Worm (Caenorhabditis elegans) whole organism, L4 larva: Measurements from ENCODE around the gene C14C6.13.

Experiments used
- D1046.2 ChIP-seq: fragments of 200-800 bp; sonication (Bioruptor generic); IDR thresholded peaks from 2 replicates; pipeline ENCODE4 v1.3.6; 2022; ENCODE audit warnings: missing genetic modification characterization, missing compliant biosample characterization
- F37D6.2 ChIP-seq: sonication (generic microtip); optimal IDR thresholded peaks from 2 replicates; lab custom pipeline; 2016; ENCODE audit warnings: mild to moderate bottlenecking, missing genetic modification characterization, missing compliant biosample characterization
- F44E2.7 ChIP-seq: fragments of 200-800 bp; sonication (Bioruptor generic); IDR thresholded peaks from 2 replicates; pipeline ENCODE4 v2.1.2; 2022; ENCODE audit warnings: missing genetic modification characterization, missing compliant biosample characterization
- Y48G9A.11 ChIP-seq: fragments of 200-800 bp; sonication (Bioruptor generic); IDR thresholded peaks from 2 replicates; pipeline ENCODE4 v1.3.6; 2022; ENCODE audit warnings: missing genetic modification reagents, missing genetic modification characterization, missing compliant biosample characterization
- ZK546.5 ChIP-seq, 2 experiments: sonication (generic microtip); optimal IDR thresholded peaks; 2 replicates each; lab custom pipeline; 2017; ENCODE audit warnings: missing biosample characterization in 2 of 2, missing genetic modification characterization in 2 of 2
- aha-1 ChIP-seq: fragments of 150-350 bp; peaks from one replicate; lab custom pipeline; 2014; ENCODE audit warnings: missing biosample characterization, missing genetic modification characterization
- ceh-28 ChIP-seq: fragments of 150-350 bp; optimal IDR thresholded peaks from 2 replicates; lab custom pipeline; 2014; ENCODE audit warnings: missing biosample characterization, missing genetic modification reagents, missing genetic modification characterization
- ceh-32 ChIP-seq: sonication (generic microtip); optimal IDR thresholded peaks from 2 replicates; lab custom pipeline; 2016; ENCODE audit warnings: mild to moderate bottlenecking, missing genetic modification characterization, missing compliant biosample characterization; ENCODE audit not compliant: poor library complexity
- ceh-44 ChIP-seq: fragments of 200-800 bp; sonication (Bioruptor generic); IDR thresholded peaks from 2 replicates; pipeline ENCODE4 v1.3.6; 2022; ENCODE audit warnings: missing genetic modification reagents, missing genetic modification characterization, missing compliant biosample characterization
- ctbp-1 ChIP-seq: fragments of 200-800 bp; sonication (Bioruptor generic); IDR thresholded peaks from 2 replicates; pipeline ENCODE4 v1.3.6; 2022; ENCODE audit warnings: missing genetic modification reagents, missing genetic modification characterization, missing compliant biosample characterization
- daf-19 ChIP-seq: fragments of 200-800 bp; sonication (Bioruptor generic); conservative IDR thresholded peaks from 2 replicates; pipeline ENCODE4 v1.3.6; 2022; ENCODE audit warnings: missing genetic modification characterization, missing compliant biosample characterization
- dpl-1 ChIP-seq: fragments of 150-350 bp; optimal IDR thresholded peaks from 2 replicates; lab custom pipeline; 2014; ENCODE audit warnings: missing biosample characterization, missing genetic modification reagents, missing genetic modification characterization
- dve-1 ChIP-seq: sonication (generic microtip); optimal IDR thresholded peaks from 2 replicates; lab custom pipeline; 2017; ENCODE audit warnings: antibody characterized with exemption, mild to moderate bottlenecking, missing genetic modification characterization, missing compliant biosample characterization; ENCODE audit not compliant: insufficient read depth
- fos-1 ChIP-seq: fragments of 150-350 bp; optimal IDR thresholded peaks from 2 replicates; lab custom pipeline; 2014; ENCODE audit warnings: missing biosample characterization, missing genetic modification characterization
- gei-8 ChIP-seq: fragments of 200-800 bp; sonication (Bioruptor generic); optimal IDR thresholded peaks from 2 replicates; lab custom pipeline; 2018; ENCODE audit warnings: mild to moderate bottlenecking, missing genetic modification characterization, missing compliant biosample characterization
- hlh-11 ChIP-seq: fragments of 200-800 bp; sonication (Bioruptor generic); optimal IDR thresholded peaks from 2 replicates; lab custom pipeline; 2018; ENCODE audit warnings: mild to moderate bottlenecking, missing genetic modification characterization, missing compliant biosample characterization
- lim-7 ChIP-seq: fragments of 200-800 bp; sonication (Bioruptor generic); IDR thresholded peaks from 2 replicates; pipeline ENCODE4 v1.3.6; 2022; ENCODE audit warnings: missing genetic modification characterization, missing compliant biosample characterization
- lin-38 ChIP-seq: fragments of 200-800 bp; sonication (Bioruptor generic); IDR thresholded peaks from 2 replicates; pipeline ENCODE4 v1.3.6; 2022; ENCODE audit warnings: missing genetic modification reagents, missing genetic modification characterization, missing compliant biosample characterization
- lin-39 ChIP-seq: fragments of 150-350 bp; optimal IDR thresholded peaks from 2 replicates; lab custom pipeline; 2014; ENCODE audit warnings: missing biosample characterization, missing genetic modification reagents, missing genetic modification characterization
- lsy-2 ChIP-seq, 2 experiments: fragments of 150-350 bp in 1 of 2; sonication (generic microtip) in 1 of 2; optimal IDR thresholded peaks; 2 replicates each; lab custom pipeline; 2014 to 2017; ENCODE audit warnings: missing biosample characterization in 2 of 2, missing genetic modification characterization in 2 of 2
- madf-5 ChIP-seq, 2 experiments: fragments of 200-800 bp; sonication (Bioruptor generic); IDR thresholded peaks; 2 replicates each; pipeline ENCODE4 v1.3.6; 2022; ENCODE audit warnings: missing compliant biosample characterization in 2 of 2, missing genetic modification characterization in 2 of 2
- madf-9 ChIP-seq: fragments of 200-800 bp; sonication (Bioruptor generic); conservative IDR thresholded peaks from 2 replicates; pipeline ENCODE4 v1.3.6; 2022; ENCODE audit warnings: missing genetic modification reagents, missing genetic modification characterization, missing compliant biosample characterization
- mdl-1 ChIP-seq, 2 experiments: fragments of 150-350 bp in 1 of 2; sonication (generic microtip) in 1 of 2; optimal IDR thresholded peaks; 2 replicates each; lab custom pipeline; 2014 to 2017; ENCODE audit warnings: missing biosample characterization in 2 of 2, missing genetic modification characterization in 2 of 2
- mdt-29 ChIP-seq: fragments of 200-800 bp; sonication (Bioruptor generic); IDR thresholded peaks from 2 replicates; pipeline ENCODE4 v1.3.6; 2022; ENCODE audit warnings: missing genetic modification reagents, missing genetic modification characterization, missing compliant biosample characterization
- mep-1 ChIP-seq: fragments of 150-350 bp; sonication (generic microtip); optimal IDR thresholded peaks from 3 replicates; lab custom pipeline; 2014; ENCODE audit warnings: missing biosample characterization, missing genetic modification characterization
- mes-2 ChIP-seq: sonication (generic microtip); optimal IDR thresholded peaks from 2 replicates; lab custom pipeline; 2016; ENCODE audit warnings: missing genotype, mild to moderate bottlenecking, missing genetic modification characterization, missing compliant biosample characterization; ENCODE audit not compliant: poor library complexity, severe bottlenecking
- mxl-2 ChIP-seq: fragments of 200-800 bp; sonication (Bioruptor generic); conservative IDR thresholded peaks from 2 replicates; pipeline ENCODE4 v1.3.6; 2022; ENCODE audit warnings: missing genetic modification reagents, missing genetic modification characterization, missing compliant biosample characterization
- mxl-3 ChIP-seq: fragments of 200-800 bp; sonication (Bioruptor generic); optimal IDR thresholded peaks from 2 replicates; lab custom pipeline; 2018; ENCODE audit warnings: mild to moderate bottlenecking, missing genetic modification characterization, missing compliant biosample characterization
- nhr-10 ChIP-seq: fragments of 150-350 bp; optimal IDR thresholded peaks from 2 replicates; lab custom pipeline; 2014; ENCODE audit warnings: missing biosample characterization, missing genetic modification characterization
- nhr-11 ChIP-seq: fragments of 150-350 bp; optimal IDR thresholded peaks from 2 replicates; lab custom pipeline; 2014; ENCODE audit warnings: missing biosample characterization, missing genetic modification characterization
- nhr-25 ChIP-seq: sonication (generic microtip); optimal IDR thresholded peaks from 2 replicates; lab custom pipeline; 2017; ENCODE audit warnings: missing genetic modification characterization, mild to moderate bottlenecking, missing compliant biosample characterization, antibody characterized with exemption, moderate library complexity, borderline replicate concordance; ENCODE audit not compliant: insufficient read depth
- nhr-42 ChIP-seq: fragments of 200-800 bp; sonication (Bioruptor generic); IDR thresholded peaks from 2 replicates; pipeline ENCODE4 v1.3.6; 2022; ENCODE audit warnings: missing genetic modification characterization, missing compliant biosample characterization
- php-3 ChIP-seq: fragments of 200-800 bp; sonication (Bioruptor generic); IDR thresholded peaks from 2 replicates; pipeline ENCODE4 v1.3.6; 2022; ENCODE audit warnings: missing genetic modification reagents, missing genetic modification characterization, missing compliant biosample characterization
- sdz-12 ChIP-seq: fragments of 200-800 bp; sonication (Bioruptor generic); optimal IDR thresholded peaks from 2 replicates; lab custom pipeline; 2018; ENCODE audit warnings: mild to moderate bottlenecking, missing genetic modification characterization, missing compliant biosample characterization
- snpc-1.2 ChIP-seq: fragments of 200-800 bp; sonication (Bioruptor generic); IDR thresholded peaks from 2 replicates; pipeline ENCODE4 v1.3.6; 2022; ENCODE audit warnings: missing genetic modification reagents, missing genetic modification characterization, missing compliant biosample characterization
- spr-3 ChIP-seq: fragments of 200-800 bp; sonication (Bioruptor generic); optimal IDR thresholded peaks from 2 replicates; lab custom pipeline; 2018; ENCODE audit warnings: mild to moderate bottlenecking, missing genetic modification characterization, missing compliant biosample characterization
- unc-130 ChIP-seq: sonication (generic microtip); optimal IDR thresholded peaks from 2 replicates; lab custom pipeline; 2016; ENCODE audit warnings: missing genetic modification reagents, missing genetic modification characterization, missing compliant biosample characterization
- zfp-2 ChIP-seq: sonication (generic microtip); optimal IDR thresholded peaks from 2 replicates; lab custom pipeline; 2016; ENCODE audit warnings: mild to moderate bottlenecking, missing genetic modification characterization, missing compliant biosample characterization
- ztf-7 ChIP-seq: fragments of 150-350 bp; optimal IDR thresholded peaks from 2 replicates; lab custom pipeline; 2014; ENCODE audit warnings: missing biosample characterization, missing genetic modification characterization

The C14C6.13 gene

ce11 chrV:568105-568504 lies 6.4 kb downstream of the C14C6.13 start, which contains the start of gene sri-72 (continued):
- no peak for TF ChIP-seq lim-7 (GFP tag; lab: Robert Waterston, UW)

ce11 chrV:565984-566383 lies 8.6 kb downstream of the C14C6.13 start, which contains the start of gene sri-73:
sri-73 (minus strand) TSS chrV:566084.
- TF ChIP-seq hlh-11 (tag; lab: Kevin White, UChicago) (no peak), aha-1 (tag; lab: Kevin White, UChicago) (no peak), F37D6.2 (tag; lab: Kevin White, UChicago) (no peak), mep-1 (tag; lab: Kevin White, UChicago) (no peak), lin-38 (no peak), nhr-42 (GFP tag; lab: Robert Waterston, UW) (no peak), nhr-25 (tag; lab: Kevin White, UChicago) (no peak), nhr-10 (tag; lab: Kevin White, UChicago) (no peak), lin-39 (tag; lab: Kevin White, UChicago) (no peak), mes-2 (tag; lab: Kevin White, UChicago) (no peak), F44E2.7 (no peak), daf-19 (GFP tag; lab: Robert Waterston, UW) (no peak), madf-5 (GFP tag; IDR thresholded peaks at IDR 0.05; lab: Robert Waterston, UW) (no peak), mxl-2 (GFP tag; lab: Robert Waterston, UW) (no peak), ZK546.5 (tag; optimal IDR thresholded peaks at IDR 0.05; lab: Kevin White, UChicago) (no peak), mxl-3 (no peak), ztf-7 (tag; lab: Kevin White, UChicago) (no peak), nhr-11 (tag; lab: Kevin White, UChicago) (no peak), mdt-29 (GFP tag; lab: Robert Waterston, UW) (no peak)

DNA sequence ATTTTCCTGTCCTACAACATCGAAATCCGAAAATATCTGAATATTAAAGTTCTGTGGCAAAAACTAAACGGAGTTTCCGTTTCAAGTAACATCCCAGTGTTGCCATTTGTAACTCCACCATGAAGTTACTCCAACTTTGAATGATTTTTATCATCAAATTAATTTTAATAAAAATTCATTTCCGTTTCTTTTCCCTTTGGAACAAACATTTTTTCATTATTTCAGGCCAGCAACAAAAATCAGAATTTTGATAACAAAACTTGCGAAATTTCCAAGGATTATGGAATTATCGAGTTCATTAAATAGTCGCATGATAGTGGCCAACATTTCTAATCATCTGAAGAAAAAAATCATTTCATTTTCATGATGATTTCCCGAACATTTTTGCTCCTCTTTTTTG lies 11.7 kb downstream of the C14C6.13 start, which contains the start of gene C14C6.2:
TSS of gene C14C6.2 (plus strand) at position 301 of the 400 bp plus-strand sequence.
- TF ChIP-seq ctbp-1 (GFP tag; lab: Robert Waterston, UW), result no peak
- no peak for TF ChIP-seq unc-130 (GFP tag; lab: Kevin White, UChicago)
- no peak for TF ChIP-seq gei-8
- no peak for TF ChIP-seq snpc-1.2 (GFP tag; lab: Robert Waterston, UW)
- no peak for TF ChIP-seq ceh-28 (tag; lab: Kevin White, UChicago)
- TF ChIP-seq sdz-12, result no peak
- TF ChIP-seq madf-9, result no peak
- no peak for TF ChIP-seq ceh-32
- no peak for TF ChIP-seq fos-1 (tag; lab: Kevin White, UChicago)
- no peak for TF ChIP-seq lsy-2 (tag; optimal IDR thresholded peaks at IDR 0.05; lab: Kevin White, UChicago)
- TF ChIP-seq D1046.2, result no peak
- TF ChIP-seq spr-3, result no peak
- no peak for TF ChIP-seq php-3 (GFP tag; lab: Robert Waterston, UW)
- no peak for TF ChIP-seq zfp-2 (tag; lab: Kevin White, UChicago)
- TF ChIP-seq ceh-44, result no peak
- no peak for TF ChIP-seq Y48G9A.11 (GFP tag; lab: Robert Waterston, UW)
- no peak for TF ChIP-seq dve-1 (tag; lab: Kevin White, UChicago)
- no peak for TF ChIP-seq dpl-1 (GFP tag; lab: Kevin White, UChicago)
- no peak for TF ChIP-seq mdl-1 (tag; optimal IDR thresholded peaks at IDR 0.05; lab: Kevin White, UChicago)
